Fruit fly (Drosophila melanogaster) whole organism, wandering third instar larva: ENCODE measurements around the gene CG7069.
A peak's percentile ranks its signal among the peaks of the same experiment; 100 is the strongest.

Source experiments
- Abd-B ChIP-seq: fragments of >200 bp; optimal IDR thresholded peaks from 2 replicates; lab custom pipeline; 2017; ENCODE audit warnings: missing biosample characterization, missing genetic modification characterization
- CG32264 ChIP-seq: fragments of 200-800 bp; sonication (Bioruptor generic); optimal IDR thresholded peaks from 2 replicates; lab custom pipeline; 2016; ENCODE audit warnings: missing biosample characterization, missing genetic modification characterization
- CG9705 ChIP-seq: fragments of 200-800 bp; sonication (Bioruptor generic); optimal IDR thresholded peaks from 2 replicates; lab custom pipeline; 2018; ENCODE audit warnings: missing biosample characterization, mild to moderate bottlenecking, missing genetic modification characterization
- CrebA ChIP-seq: fragments of 200-800 bp; sonication (Bioruptor generic); optimal IDR thresholded peaks from 2 replicates; lab custom pipeline; 2016; ENCODE audit warnings: missing biosample characterization, mild to moderate bottlenecking, missing genetic modification characterization, borderline replicate concordance
- Dfd ChIP-seq: fragments of >200 bp; optimal IDR thresholded peaks from 2 replicates; lab custom pipeline; 2017; ENCODE audit warnings: missing biosample characterization, missing genetic modification characterization
- HLH106 ChIP-seq: fragments of 200-800 bp; optimal IDR thresholded peaks from 3 replicates; lab custom pipeline; 2019; ENCODE audit warnings: missing biosample characterization, mild to moderate bottlenecking, missing genetic modification characterization, moderate library complexity
- Hnf4 ChIP-seq: fragments of 200-800 bp; sonication (Bioruptor generic); optimal IDR thresholded peaks from 2 replicates; lab custom pipeline; 2016; ENCODE audit warnings: missing biosample characterization, mild to moderate bottlenecking, missing genetic modification characterization
- Hr78 ChIP-seq: fragments of >200 bp; optimal IDR thresholded peaks from 2 replicates; lab custom pipeline; 2017; ENCODE audit warnings: missing biosample characterization, missing genetic modification characterization
- Hr83 ChIP-seq: fragments of 200-300 bp; sonication (Bioruptor generic); optimal IDR thresholded peaks from 2 replicates; lab custom pipeline; 2016; ENCODE audit warnings: missing biosample characterization, mild to moderate bottlenecking, missing genetic modification characterization, moderate library complexity; ENCODE audit not compliant: poor library complexity, severe bottlenecking
- Mio ChIP-seq: sonication (Bioruptor generic); optimal IDR thresholded peaks from 2 replicates; lab custom pipeline; 2016; ENCODE audit warnings: missing biosample characterization, missing genetic modification characterization
- Myc ChIP-seq: fragments of >200 bp; optimal IDR thresholded peaks from 2 replicates; lab custom pipeline; 2017
- N ChIP-seq: fragments of >200 bp; optimal IDR thresholded peaks from 2 replicates; lab custom pipeline; 2018; ENCODE audit warnings: missing biosample characterization, missing external identifiers, missing genetic modification characterization
- OdsH ChIP-seq: fragments of 200-800 bp; sonication (Bioruptor generic); optimal IDR thresholded peaks from 2 replicates; lab custom pipeline; 2016; ENCODE audit warnings: missing biosample characterization, mild to moderate bottlenecking, missing genetic modification characterization
- Rel ChIP-seq, 2 experiments: fragments of 200-800 bp; sonication (Bioruptor generic) in 1 of 2; optimal IDR thresholded peaks; 2 replicates in 1 of 2; 3 replicates in 1 of 2; lab custom pipeline; 2016 to 2019; ENCODE audit warnings: mild to moderate bottlenecking in 2 of 2, missing biosample characterization in 2 of 2, missing genetic modification characterization in 2 of 2, moderate library complexity in 1 of 2
- Sp1 ChIP-seq: fragments of 200-800 bp; sonication (Bioruptor generic); optimal IDR thresholded peaks from 3 replicates; lab custom pipeline; 2019; ENCODE audit warnings: missing biosample characterization, mild to moderate bottlenecking, missing genetic modification characterization, moderate library complexity
- Vsx2 ChIP-seq: fragments of 200-300, 225-300 bp; sonication (Bioruptor generic); optimal IDR thresholded peaks from 2 replicates; lab custom pipeline; 2018; ENCODE audit warnings: missing biosample characterization, missing genetic modification characterization; ENCODE audit not compliant: partially characterized antibody
- br ChIP-seq: fragments of 200-800 bp; sonication (Bioruptor generic); optimal IDR thresholded peaks from 2 replicates; lab custom pipeline; 2016; ENCODE audit warnings: missing biosample characterization, missing genetic modification characterization
- dl ChIP-seq, 2 experiments: fragments of 175-275, 200-275 bp in 1 of 2; fragments of 200-275 bp in 1 of 2; sonication (Bioruptor generic); optimal IDR thresholded peaks; lab custom pipeline; 2018; ENCODE audit warnings: mild to moderate bottlenecking in 2 of 2, missing biosample characterization in 2 of 2, missing genetic modification characterization in 2 of 2, moderate library complexity in 2 of 2; ENCODE audit not compliant: partially characterized antibody in 2 of 2, insufficient read depth in 1 of 2
- dmrt93B ChIP-seq: fragments of 200-800 bp; sonication (Bioruptor generic); optimal IDR thresholded peaks from 2 replicates; lab custom pipeline; 2018; ENCODE audit warnings: missing biosample characterization, mild to moderate bottlenecking, missing genetic modification characterization
- dsf ChIP-seq: sonication (Bioruptor generic); optimal IDR thresholded peaks from 2 replicates; lab custom pipeline; 2016; ENCODE audit warnings: missing biosample characterization, missing genetic modification characterization, borderline replicate concordance
- ey ChIP-seq: fragments of 200-800 bp; sonication (Bioruptor generic); optimal IDR thresholded peaks from 2 replicates; lab custom pipeline; 2016; ENCODE audit warnings: missing biosample characterization, missing genetic modification characterization
- foxo ChIP-seq, 2 experiments: fragments of 200-800 bp; sonication (Bioruptor generic); optimal IDR thresholded peaks; 2 replicates in 1 of 2; 3 replicates in 1 of 2; lab custom pipeline; 2016 to 2017; ENCODE audit warnings: missing biosample characterization in 2 of 2, missing genetic modification characterization in 2 of 2
- fru ChIP-seq: fragments of 200-800 bp; sonication (Bioruptor generic); optimal IDR thresholded peaks from 3 replicates; lab custom pipeline; 2016; ENCODE audit warnings: missing biosample characterization, mild to moderate bottlenecking, missing genetic modification characterization
- h ChIP-seq: fragments of 200-800 bp; sonication (Bioruptor generic); optimal IDR thresholded peaks from 3 replicates; lab custom pipeline; 2016; ENCODE audit warnings: missing biosample characterization, mild to moderate bottlenecking, missing genetic modification characterization
- psq ChIP-seq: fragments of 200-800 bp; sonication (Bioruptor generic); optimal IDR thresholded peaks from 3 replicates; lab custom pipeline; 2017; ENCODE audit warnings: missing biosample characterization, mild to moderate bottlenecking, missing genetic modification characterization, moderate library complexity
- rgr ChIP-seq: fragments of 200-800 bp; sonication (Bioruptor generic); optimal IDR thresholded peaks from 3 replicates; lab custom pipeline; 2016; ENCODE audit warnings: missing biosample characterization, mild to moderate bottlenecking, missing genetic modification characterization
- sage ChIP-seq: fragments of 200-800 bp; sonication (Bioruptor generic); optimal IDR thresholded peaks from 2 replicates; lab custom pipeline; 2016; ENCODE audit warnings: missing biosample characterization, mild to moderate bottlenecking, missing genetic modification characterization
- sv ChIP-seq: fragments of 200-800 bp; sonication (Bioruptor generic); optimal IDR thresholded peaks from 3 replicates; lab custom pipeline; 2016; ENCODE audit warnings: missing biosample characterization, missing genetic modification characterization
- woc ChIP-seq: sonication (Bioruptor generic); optimal IDR thresholded peaks from 2 replicates; lab custom pipeline; 2016; ENCODE audit warnings: missing biosample characterization, mild to moderate bottlenecking, missing genetic modification characterization

The CG7069 gene

dm6 chr3R:22368077-22368776 is 4.4 kb upstream of the CG7069 start:
- TF ChIP-seq psq (GFP tag; lab: Kevin White, UChicago) (no peak), Abd-B (GFP tag; lab: Kevin White, UChicago) (no peak), dl (GFP tag; optimal IDR thresholded peaks at IDR 0.05; lab: Kevin White, UChicago; ENCODE audit: insufficient read depth in 1 of 2, partially characterized antibody in 2 of 2) (no peak), Dfd (GFP tag; lab: Kevin White, UChicago) (no peak), dmrt93B (no peak), Vsx2 (GFP tag; lab: Kevin White, UChicago) (no peak), CG9705 (no peak), Hr78 (GFP tag; lab: Kevin White, UChicago) (no peak), Hnf4 (GFP tag; lab: Kevin White, UChicago) (no peak), br (GFP tag; lab: Kevin White, UChicago) (no peak), rgr (GFP tag; lab: Kevin White, UChicago) (no peak)

DNA sequence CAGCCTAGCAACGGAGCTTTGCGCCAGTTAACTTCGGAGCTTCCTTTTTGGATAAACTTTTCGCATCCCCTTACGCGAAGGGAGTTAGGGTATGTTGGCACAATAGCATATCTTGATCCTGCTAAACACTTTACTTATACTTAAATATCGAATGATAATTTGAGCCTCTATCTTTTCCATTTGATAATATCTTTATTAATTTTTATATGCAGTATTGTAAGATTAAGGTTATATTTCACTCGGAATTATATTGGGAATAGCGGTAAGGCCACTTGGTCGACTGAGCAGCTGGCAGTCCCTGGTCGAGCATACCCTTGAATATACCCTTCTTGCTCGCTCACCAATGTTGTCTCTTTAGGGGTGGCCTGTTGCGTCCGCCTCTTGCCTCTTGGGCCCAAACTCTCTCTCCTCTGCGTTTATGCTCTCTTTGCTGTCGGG is 3.8 kb upstream of the CG7069 start:
- TF ChIP-seq fru (GFP tag; lab: Kevin White, UChicago) (peak; percentile 83), Abd-B (GFP tag; lab: Kevin White, UChicago) (no peak), HLH106 (tag; lab: Kevin White, UChicago) (peak; percentile 48), dsf (GFP tag; lab: Kevin White, UChicago) (no peak), Hr83 (GFP tag; lab: Kevin White, UChicago) (no peak), rgr (GFP tag; lab: Kevin White, UChicago) (peak; percentile 69), h (GFP tag; lab: Kevin White, UChicago) (peak; percentile 57), Sp1 (GFP tag; lab: Kevin White, UChicago) (peak; percentile 60), Rel (GFP tag; optimal IDR thresholded peaks at IDR 0.05; lab: Kevin White, UChicago) (no peak), Rel (tag; optimal IDR thresholded peaks at IDR 0.05; lab: Kevin White, UChicago) (no peak), dmrt93B (no peak), Hr78 (GFP tag; lab: Kevin White, UChicago) (no peak), br (GFP tag; lab: Kevin White, UChicago) (peak; percentile 74), woc (GFP tag; lab: Kevin White, UChicago) (peak; percentile 74), Mio (no peak), OdsH (GFP tag; lab: Kevin White, UChicago) (peak; percentile 69), psq (GFP tag; lab: Kevin White, UChicago) (peak; percentile 67), sage (GFP tag; lab: Kevin White, UChicago) (peak; percentile 30), N (no peak), ey (GFP tag; lab: Kevin White, UChicago) (peak; percentile 60), sv (GFP tag; lab: Kevin White, UChicago) (peak; percentile 78), foxo (GFP tag; optimal IDR thresholded peaks at IDR 0.05; lab: Kevin White, UChicago) (peak in 1 of 2 experiments; percentile 79)
- TF ChIP-seq, all 38 proteins: peak for 13

- TF ChIP-seq fru (GFP tag; lab: Kevin White, UChicago) (no peak), Myc (lab: Kevin White, UChicago) (peak; percentile 77)
- TF ChIP-seq, all 38 proteins: peak for 1
These were observed 3.0 kb downstream of the CG7069 start, which contains the start of gene CG18596 for dm6 chr3R:22375674-22376073. Gene CG18596, plus strand, starts transcription at chr3R:22375923.

dm6 chr3R:22379942-22380341 is 7.3 kb downstream of the CG7069 start, which contains the start of gene CG34149:
Gene CG34149, plus strand, starts transcription at chr3R:22380128.
- TF ChIP-seq Rel (GFP tag; optimal IDR thresholded peaks at IDR 0.05; lab: Kevin White, UChicago): no peak
- TF ChIP-seq Rel (tag; optimal IDR thresholded peaks at IDR 0.05; lab: Kevin White, UChicago): no peak
- no peak for TF ChIP-seq fru (GFP tag; lab: Kevin White, UChicago)
- TF ChIP-seq CG32264 (GFP tag; lab: Kevin White, UChicago): no peak
- TF ChIP-seq h (GFP tag; lab: Kevin White, UChicago): no peak
- TF ChIP-seq CrebA (GFP tag; lab: Kevin White, UChicago): no peak
- no peak for TF ChIP-seq dsf (GFP tag; lab: Kevin White, UChicago)
- TF ChIP-seq Hnf4 (GFP tag; lab: Kevin White, UChicago): no peak
